Worm (Caenorhabditis elegans) whole organism, L2 larva: Measurements from ENCODE around the gene fbxa-26.

ENCODE experiments used
- fos-1 ChIP-seq: fragments of 150-350 bp; optimal IDR thresholded peaks from 2 replicates; lab custom pipeline; 2014; ENCODE audit warnings: missing biosample characterization, missing genetic modification characterization
- mbf-1 ChIP-seq: sonication (generic microtip); optimal IDR thresholded peaks from 2 replicates; lab custom pipeline; 2017; ENCODE audit warnings: missing biosample characterization, missing genetic modification characterization
- nhr-237 ChIP-seq: fragments of 150-350 bp; optimal IDR thresholded peaks from 2 replicates; lab custom pipeline; 2014; ENCODE audit warnings: missing biosample characterization, missing genetic modification characterization
- unc-62 ChIP-seq: fragments of 150-350 bp; optimal IDR thresholded peaks from 2 replicates; lab custom pipeline; 2014; ENCODE audit warnings: missing biosample characterization, missing genetic modification reagents, missing genetic modification characterization

- peak; percentile 89 for TF ChIP-seq fos-1 (tag; lab: Kevin White, UChicago)
- no peak for TF ChIP-seq unc-62 (GFP tag; lab: Kevin White, UChicago)
- TF ChIP-seq nhr-237 (tag; lab: Kevin White, UChicago): no peak
- no peak for TF ChIP-seq mbf-1 (tag; lab: Kevin White, UChicago)
These were observed 18.8 kb downstream of the fbxa-26 start for ce11 chrIII:1323555-1323954.
